Worm (Caenorhabditis elegans): ENCODE data around the gene nspc-16.

nspc-16 gene

DNA sequence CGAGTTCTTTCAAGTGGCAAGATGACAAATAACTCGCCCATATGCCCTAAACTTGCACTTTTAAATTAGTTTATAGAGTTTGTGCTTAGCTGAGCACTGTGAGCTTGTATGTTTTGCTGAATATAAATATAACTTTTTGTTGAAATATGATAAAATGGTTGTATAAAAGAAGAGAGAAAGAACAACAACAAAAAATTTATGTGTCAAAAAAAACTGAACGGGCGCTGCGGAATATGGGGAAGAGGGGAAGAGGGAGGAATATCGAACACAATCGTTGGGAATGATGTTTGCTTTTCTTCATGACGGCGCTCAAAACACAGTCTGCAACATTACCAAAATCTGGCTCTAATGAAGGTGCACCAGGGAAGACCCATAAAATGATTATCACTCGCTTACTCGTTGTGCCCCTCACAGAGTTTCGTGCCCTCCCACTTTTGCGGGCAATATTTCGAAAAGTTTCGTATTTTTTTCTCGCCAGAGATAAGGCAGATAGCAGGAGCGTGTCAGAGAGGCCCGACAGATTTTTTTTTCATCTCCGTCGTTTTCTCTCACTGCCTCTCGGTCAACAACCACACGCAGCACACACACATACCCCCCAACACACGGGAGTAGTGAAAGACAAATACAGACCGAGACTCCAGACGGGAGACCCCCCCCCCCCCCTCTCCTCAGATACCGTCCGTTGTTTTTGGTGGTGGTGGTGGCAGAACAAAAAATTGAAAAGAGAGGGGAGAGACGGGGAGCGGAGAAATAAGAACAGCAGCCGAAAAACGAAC is 17.6 kb upstream of the nspc-16 start (continued):
- TF ChIP-seq lin-26 (GFP tag; IDR thresholded peaks at IDR 0.05) (peak; percentile 36; the same call in 1 of the 2 replicates), ceh-27 (GFP tag; optimal IDR thresholded peaks at IDR 0.05) (peak; percentile 34), ceh-79 (tag; optimal IDR thresholded peaks at IDR 0.05) (no peak), attf-6 (GFP tag; IDR thresholded peaks at IDR 0.05) (no peak), egrh-3 (GFP tag; IDR thresholded peaks at IDR 0.05) (peak; percentile 79), cebp-1 (GFP tag; IDR thresholded peaks at IDR 0.05) (no peak), cebp-1 (tag; optimal IDR thresholded peaks at IDR 0.05) (peak; percentile 73), somi-1 (GFP tag; optimal IDR thresholded peaks at IDR 0.05) (peak; percentile 55), ceh-40 (GFP tag; IDR thresholded peaks at IDR 0.05) (no peak), atf-7 (tag; optimal IDR thresholded peaks at IDR 0.05) (peak; percentile 7), aptf-2 (GFP tag; conservative IDR thresholded peaks at IDR 0.05) (no peak), F37B4.10 (GFP tag; IDR thresholded peaks at IDR 0.05) (no peak), ztf-18 (tag; optimal IDR thresholded peaks at IDR 0.05) (no peak), mxl-1 (tag; optimal IDR thresholded peaks at IDR 0.05) (no peak), hmg-1.2 (GFP tag; IDR thresholded peaks at IDR 0.05) (peak; percentile 20; the same call in 1 of the 2 replicates), ZK185.1 (tag; optimal IDR thresholded peaks at IDR 0.05; ENCODE audit: poor library complexity, severe bottlenecking) (no peak), rcor-1 (GFP tag; IDR thresholded peaks at IDR 0.05) (no peak), F57C9.4 (tag; optimal IDR thresholded peaks at IDR 0.05) (no peak), him-1 (tag; optimal IDR thresholded peaks at IDR 0.05) (no peak), zfh-2 (GFP tag; conservative IDR thresholded peaks at IDR 0.05) (peak; percentile 98), dox-1 (GFP tag; IDR thresholded peaks at IDR 0.05) (peak; percentile 69), F10E7.11 (tag; optimal IDR thresholded peaks at IDR 0.05) (no peak), chd-7 (tag; optimal IDR thresholded peaks at IDR 0.05) (peak; percentile 52), T26A5.8 (tag; optimal IDR thresholded peaks at IDR 0.05) (no peak), efl-1 (GFP tag; optimal IDR thresholded peaks at IDR 0.05) (no peak), nhr-80 (tag; optimal IDR thresholded peaks at IDR 0.05) (peak; percentile 92), mel-28 (tag; optimal IDR thresholded peaks at IDR 0.05; ENCODE audit: borderline replicate concordance) (no peak), hlh-26 (GFP tag; conservative IDR thresholded peaks at IDR 0.05) (no peak), lsl-1 (GFP tag; optimal IDR thresholded peaks at IDR 0.05) (no peak)

DNA sequence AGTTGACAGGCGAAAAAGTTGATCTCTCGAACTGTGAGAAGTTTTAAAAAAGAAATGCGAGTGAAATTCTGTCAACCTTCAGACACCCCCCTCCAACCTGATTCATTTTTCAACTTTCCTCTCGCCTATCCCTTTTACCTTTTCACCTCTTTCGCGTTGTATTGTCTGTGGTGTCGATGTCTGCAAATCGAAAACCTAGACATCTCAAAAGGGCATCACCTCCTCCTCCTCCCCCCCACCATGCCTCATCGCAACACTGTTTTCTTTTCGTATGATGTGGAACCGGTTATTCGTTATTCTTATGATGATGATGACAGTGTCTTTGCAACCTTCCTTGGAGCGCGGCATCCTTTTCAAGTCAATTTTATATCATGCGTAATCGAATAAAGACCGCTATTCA is 15.4 kb upstream of the nspc-16 start:
- TF ChIP-seq ztf-26 (tag; optimal IDR thresholded peaks at IDR 0.05) = peak; percentile 60
- 0 out of 2 replicates have a peak, but pooled peaks have one; percentile 27 for TF ChIP-seq K11D2.4 (GFP tag; IDR thresholded peaks at IDR 0.05)
- no peak for TF ChIP-seq hmg-1.2 (GFP tag; IDR thresholded peaks at IDR 0.05)
- peak; percentile 44 for TF ChIP-seq lin-40 (tag; optimal IDR thresholded peaks at IDR 0.05)
- no peak for TF ChIP-seq F52B5.7 (tag; optimal IDR thresholded peaks at IDR 0.05)
- TF ChIP-seq hrde-1 (tag; optimal IDR thresholded peaks at IDR 0.05; ENCODE audit: borderline replicate concordance) = no peak
- peak; percentile 41 for TF ChIP-seq somi-1 (GFP tag; optimal IDR thresholded peaks at IDR 0.05)
- peak; percentile 29 for TF ChIP-seq ceh-27 (GFP tag; optimal IDR thresholded peaks at IDR 0.05)
- TF ChIP-seq mel-28 (tag; optimal IDR thresholded peaks at IDR 0.05; ENCODE audit: borderline replicate concordance) = no peak
- TF ChIP-seq D2030.7 (GFP tag; IDR thresholded peaks at IDR 0.05) = no peak

- TF ChIP-seq ets-4 (GFP tag; optimal IDR thresholded peaks at IDR 0.05) = no peak
- no peak for TF ChIP-seq ztf-25 (GFP tag; IDR thresholded peaks at IDR 0.05)
- no peak for TF ChIP-seq lsy-27 (tag; optimal IDR thresholded peaks at IDR 0.05; ENCODE audit: borderline replicate concordance, insufficient read depth)
- no peak for TF ChIP-seq egl-18 (GFP tag; IDR thresholded peaks at IDR 0.05)
- no peak for TF ChIP-seq ceh-79 (tag; optimal IDR thresholded peaks at IDR 0.05)
- no peak for TF ChIP-seq attf-6 (GFP tag; IDR thresholded peaks at IDR 0.05)
- TF ChIP-seq aptf-2 (GFP tag; conservative IDR thresholded peaks at IDR 0.05) = no peak
- no peak for TF ChIP-seq mel-28 (tag; optimal IDR thresholded peaks at IDR 0.05; ENCODE audit: borderline replicate concordance)
- no peak for TF ChIP-seq mes-4 (tag; optimal IDR thresholded peaks at IDR 0.05)
- peak; percentile 20 for TF ChIP-seq lin-40 (tag; optimal IDR thresholded peaks at IDR 0.05)
- no peak for TF ChIP-seq C17E4.6 (GFP tag; IDR thresholded peaks at IDR 0.05)
- TF ChIP-seq zfh-2 (GFP tag; conservative IDR thresholded peaks at IDR 0.05) = 0 out of 2 replicates have a peak, but pooled peaks have one; percentile 18
- no peak for TF ChIP-seq cebp-1 (GFP tag; IDR thresholded peaks at IDR 0.05)
- peak; percentile 45 for TF ChIP-seq cebp-1 (tag; optimal IDR thresholded peaks at IDR 0.05)
- TF ChIP-seq ceh-100 (GFP tag; IDR thresholded peaks at IDR 0.05) = no peak
- no peak for TF ChIP-seq ccch-3 (GFP tag; optimal IDR thresholded peaks at IDR 0.05)
- no peak for TF ChIP-seq hlh-12 (tag; optimal IDR thresholded peaks at IDR 0.05)
- no peak for TF ChIP-seq ceh-58 (GFP tag; IDR thresholded peaks at IDR 0.05)
These were observed 14.5 kb upstream of the nspc-16 start for ce11 chrX:14508823-14509259.

Measured in whole organism, young adult.